Fruit fly (Drosophila melanogaster): ENCODE results near the gene Dpck.

DNA sequence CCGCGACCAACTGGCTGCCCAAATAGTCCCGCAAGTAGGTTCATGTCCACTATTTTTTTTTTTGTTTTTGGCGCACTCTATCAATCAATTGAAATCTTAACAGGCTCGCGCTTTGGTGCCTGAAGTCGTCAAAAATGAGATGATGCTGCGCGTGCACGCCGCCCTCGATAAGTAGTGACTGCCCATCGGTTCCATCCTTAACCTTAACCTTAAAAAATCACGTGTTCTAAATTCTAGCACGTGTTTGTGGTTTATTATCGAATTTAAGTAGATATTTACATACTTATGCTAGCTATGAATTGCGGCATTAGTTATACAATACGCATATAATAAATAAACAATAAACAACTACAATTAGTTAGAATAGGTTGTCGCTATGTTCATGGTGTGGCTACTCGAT is 12.4 kb downstream of the Dpck start:
- TF ChIP-seq psq (optimal IDR thresholded peaks at IDR 0.05): no peak
- TF ChIP-seq ttk (optimal IDR thresholded peaks at IDR 0.05): no peak
- TF ChIP-seq Myc (optimal IDR thresholded peaks at IDR 0.05): no peak
- no peak for TF ChIP-seq h (optimal IDR thresholded peaks at IDR 0.05)

All from Kc167 (cell line).